Worm (Caenorhabditis elegans) whole organism, young adult: ENCODE measurements around the gene srw-26.

Experiments
- F49E8.2 ChIP-seq: sonication (generic microtip); optimal IDR thresholded peaks from 3 replicates; lab custom pipeline; 2017; ENCODE audit warnings: missing genetic modification characterization, mild to moderate bottlenecking, missing compliant biosample characterization, antibody characterized with exemption, moderate library complexity; ENCODE audit not compliant: insufficient read depth
- T26A5.8 ChIP-seq: sonication (generic microtip); optimal IDR thresholded peaks from 2 replicates; lab custom pipeline; 2016; ENCODE audit warnings: missing genetic modification characterization, missing compliant biosample characterization
- ama-1 ChIP-seq, 3 experiments: fragments of 150-350 bp in 1 of 3; sonication (generic microtip) in 2 of 3; optimal IDR thresholded peaks; 2 replicates each; lab custom pipeline; 2014 to 2018; ENCODE audit warnings: missing biosample characterization in 2 of 3, missing genetic modification characterization in 2 of 3, missing genetic modification reagents in 2 of 3
- attf-6 ChIP-seq: fragments of 200-800 bp; sonication (Bioruptor generic); IDR thresholded peaks from 2 replicates; pipeline ENCODE4 v1.3.6; 2022; ENCODE audit warnings: missing genetic modification reagents, missing genetic modification characterization, missing compliant biosample characterization
- ets-4 ChIP-seq: fragments of 200-800 bp; sonication (Bioruptor generic); optimal IDR thresholded peaks from 2 replicates; lab custom pipeline; 2018; ENCODE audit warnings: mild to moderate bottlenecking, missing genetic modification characterization, missing compliant biosample characterization
- gei-17 ChIP-seq: fragments of 200-800 bp; sonication (Bioruptor generic); optimal IDR thresholded peaks from 2 replicates; lab custom pipeline; 2018; ENCODE audit warnings: mild to moderate bottlenecking, missing genetic modification characterization, missing compliant biosample characterization
- hlh-12 ChIP-seq: sonication (generic microtip); optimal IDR thresholded peaks from 2 replicates; lab custom pipeline; 2016; ENCODE audit warnings: missing genetic modification characterization, missing compliant biosample characterization
- lin-40 ChIP-seq: sonication (generic microtip); optimal IDR thresholded peaks from 2 replicates; lab custom pipeline; 2016; ENCODE audit warnings: missing genetic modification characterization, mild to moderate bottlenecking, missing compliant biosample characterization, missing genotype, missing genetic modification reagents
- lin-54 ChIP-seq: fragments of 200-800 bp; sonication (Bioruptor generic); optimal IDR thresholded peaks from 2 replicates; lab custom pipeline; 2018; ENCODE audit warnings: mild to moderate bottlenecking, missing genetic modification characterization, missing compliant biosample characterization
- lir-1 ChIP-seq: fragments of 200-800 bp; sonication (Bioruptor generic); conservative IDR thresholded peaks from 2 replicates; pipeline ENCODE4 v1.3.6; 2022; ENCODE audit warnings: missing genetic modification reagents, missing genetic modification characterization, missing compliant biosample characterization
- madf-6 ChIP-seq: fragments of 200-800 bp; sonication (Bioruptor generic); IDR thresholded peaks from 2 replicates; pipeline ENCODE4 v1.3.6; 2022; ENCODE audit warnings: missing genetic modification reagents, missing genetic modification characterization, missing compliant biosample characterization
- nfya-2 ChIP-seq: fragments of 200-800 bp; sonication (Bioruptor generic); IDR thresholded peaks from 2 replicates; pipeline ENCODE4 v1.3.6; 2022; ENCODE audit warnings: missing genetic modification reagents, missing genetic modification characterization, missing compliant biosample characterization
- rcor-1 ChIP-seq: fragments of 200-800 bp; sonication (Bioruptor generic); IDR thresholded peaks from 2 replicates; pipeline ENCODE4 v1.3.6; 2022; ENCODE audit warnings: missing genetic modification reagents, missing genetic modification characterization, missing compliant biosample characterization
- snpc-4 ChIP-seq, 5 experiments: fragments of 150-350 bp in 1 of 5; sonication (generic microtip) in 4 of 5; optimal IDR thresholded peaks; 2 replicates each; lab custom pipeline; 2014 to 2018; ENCODE audit warnings: missing genetic modification characterization in 5 of 5, missing biosample characterization in 3 of 5, antibody characterized with exemption in 2 of 5, mild to moderate bottlenecking in 2 of 5, missing compliant biosample characterization in 2 of 5, missing genotype in 2 of 5, moderate library complexity in 2 of 5, missing genetic modification reagents in 1 of 5

- TF ChIP-seq gei-17 (GFP tag; lab: Kevin White, UChicago): no peak
- TF ChIP-seq lir-1 (GFP tag; lab: Robert Waterston, UW): no peak
- no peak for TF ChIP-seq lin-54 (GFP tag; lab: Kevin White, UChicago)
- TF ChIP-seq attf-6 (GFP tag; lab: Robert Waterston, UW): no peak
- no peak for TF ChIP-seq madf-6
- TF ChIP-seq nfya-2 (GFP tag; lab: Robert Waterston, UW): no peak
- no peak for TF ChIP-seq snpc-4 (GFP tag; optimal IDR thresholded peaks at IDR 0.05; lab: Kevin White, UChicago)
- no peak for TF ChIP-seq snpc-4 (tag; optimal IDR thresholded peaks at IDR 0.05; lab: Kevin White, UChicago)
- no peak for TF ChIP-seq ama-1 (optimal IDR thresholded peaks at IDR 0.05; lab: Kevin White, UChicago)
- no peak for TF ChIP-seq ama-1 (GFP tag; optimal IDR thresholded peaks at IDR 0.05; lab: Kevin White, UChicago)
- TF ChIP-seq hlh-12 (tag; lab: Kevin White, UChicago): no peak
- no peak for TF ChIP-seq lin-40 (tag; lab: Kevin White, UChicago)
- no peak for TF ChIP-seq F49E8.2 (tag; lab: Kevin White, UChicago)
- TF ChIP-seq rcor-1 (GFP tag; lab: Robert Waterston, UW): no peak
- TF ChIP-seq T26A5.8: no peak
- no peak for TF ChIP-seq ets-4 (GFP tag; lab: Kevin White, UChicago)
These were observed 47.6 kb downstream of the srw-26 start, which contains the start of gene oac-42 for ce11 chrV:15884698-15885097.
